Worm (Caenorhabditis elegans): ENCODE results near the gene nspc-1.

nspc-1 gene

ce11 chrX:8520402-8520801, 14.5 kb downstream of the nspc-1 start, which contains the start of gene H03E18.2:
Gene H03E18.2 (minus strand): TSS chrX:8520502.
- TF ChIP-seq zag-1 (tag; optimal IDR thresholded peaks at IDR 0.05) (no peak), eor-1 (tag; optimal IDR thresholded peaks at IDR 0.05) (no peak), sea-2 (GFP tag; optimal IDR thresholded peaks at IDR 0.05) (no peak), unc-39 (tag; optimal IDR thresholded peaks at IDR 0.05) (no peak), nhr-12 (tag; optimal IDR thresholded peaks at IDR 0.05) (no peak), hmg-11 (tag; optimal IDR thresholded peaks at IDR 0.05) (no peak), nhr-77 (tag; optimal IDR thresholded peaks at IDR 0.05) (no peak), pqm-1 (tag; optimal IDR thresholded peaks at IDR 0.05) (no peak), ztf-4 (tag; optimal IDR thresholded peaks at IDR 0.05) (no peak), fkh-10 (GFP tag; optimal IDR thresholded peaks at IDR 0.05) (no peak), nfya-1 (tag; optimal IDR thresholded peaks at IDR 0.05; ENCODE audit: insufficient read depth) (no peak), aly-2 (tag; optimal IDR thresholded peaks at IDR 0.05) (no peak), skn-1 (tag; optimal IDR thresholded peaks at IDR 0.05) (no peak), snpc-4 (tag; optimal IDR thresholded peaks at IDR 0.05) (no peak)

- no peak for TF ChIP-seq pha-4 (tag; optimal IDR thresholded peaks at IDR 0.05)
- TF ChIP-seq elt-2 (tag; optimal IDR thresholded peaks at IDR 0.05) = no peak
- no peak for TF ChIP-seq ceh-82 (tag; optimal IDR thresholded peaks at IDR 0.05)
- TF ChIP-seq lin-15B (tag; optimal IDR thresholded peaks at IDR 0.05) = no peak
- no peak for TF ChIP-seq fkh-2 (tag; optimal IDR thresholded peaks at IDR 0.05)
- TF ChIP-seq nhr-77 (tag; optimal IDR thresholded peaks at IDR 0.05) = no peak
- TF ChIP-seq daf-12 (tag; optimal IDR thresholded peaks at IDR 0.05) = no peak
- no peak for TF ChIP-seq ceh-28 (tag; optimal IDR thresholded peaks at IDR 0.05)
- no peak for TF ChIP-seq aly-2 (tag; optimal IDR thresholded peaks at IDR 0.05)
- no peak for TF ChIP-seq nhr-28 (tag; optimal IDR thresholded peaks at IDR 0.05)
- no peak for TF ChIP-seq nhr-11 (tag; optimal IDR thresholded peaks at IDR 0.05)
- TF ChIP-seq nfya-1 (tag; optimal IDR thresholded peaks at IDR 0.05; ENCODE audit: insufficient read depth) = no peak
- TF ChIP-seq elt-3 (tag; optimal IDR thresholded peaks at IDR 0.05) = no peak
- no peak for TF ChIP-seq nhr-237 (tag; optimal IDR thresholded peaks at IDR 0.05)
- no peak for TF ChIP-seq unc-39 (tag; optimal IDR thresholded peaks at IDR 0.05)
- TF ChIP-seq nhr-67 (tag; optimal IDR thresholded peaks at IDR 0.05) = no peak
These were observed 25.8 kb downstream of the nspc-1 start for ce11 chrX:8509088-8509487.

ce11 chrX:8507576-8507975, 27.3 kb downstream of the nspc-1 start, which contains the start of gene H03E18.1:
Gene H03E18.1 (plus strand): TSS chrX:8507876.
- TF ChIP-seq nhr-67 (tag; optimal IDR thresholded peaks at IDR 0.05) (no peak), nfya-1 (tag; optimal IDR thresholded peaks at IDR 0.05; ENCODE audit: insufficient read depth) (no peak), ZK546.5 (tag; optimal IDR thresholded peaks at IDR 0.05) (no peak), ceh-82 (tag; optimal IDR thresholded peaks at IDR 0.05) (no peak), mdl-1 (tag; optimal IDR thresholded peaks at IDR 0.05) (no peak), egl-5 (tag; optimal IDR thresholded peaks at IDR 0.05) (no peak), fos-1 (tag; optimal IDR thresholded peaks at IDR 0.05) (no peak), ztf-4 (tag; optimal IDR thresholded peaks at IDR 0.05) (no peak), tbx-2 (tag; optimal IDR thresholded peaks at IDR 0.05) (no peak), eor-1 (tag; optimal IDR thresholded peaks at IDR 0.05) (no peak), ceh-9 (tag; optimal IDR thresholded peaks at IDR 0.05) (no peak), nhr-25 (tag; optimal IDR thresholded peaks at IDR 0.05) (no peak), fkh-10 (GFP tag; optimal IDR thresholded peaks at IDR 0.05) (no peak), elt-1 (tag; optimal IDR thresholded peaks at IDR 0.05) (no peak), nhr-23 (tag; optimal IDR thresholded peaks at IDR 0.05) (no peak)

- peak; percentile 76 for TF ChIP-seq nhr-23 (tag; optimal IDR thresholded peaks at IDR 0.05)
- no peak for TF ChIP-seq lsy-12 (tag; optimal IDR thresholded peaks at IDR 0.05)
These were observed 27.9 kb downstream of the nspc-1 start for ce11 chrX:8507053-8507452.

- peak; percentile 71 for TF ChIP-seq nhr-23 (tag; optimal IDR thresholded peaks at IDR 0.05)
- TF ChIP-seq pha-4 (tag; optimal IDR thresholded peaks at IDR 0.05) = no peak
- peak; percentile 15 for TF ChIP-seq nhr-25 (tag; optimal IDR thresholded peaks at IDR 0.05)
- TF ChIP-seq nhr-43 (tag; optimal IDR thresholded peaks at IDR 0.05; ENCODE audit: poor library complexity, severe bottlenecking) = peak; percentile 60
These were observed 30.7 kb downstream of the nspc-1 start for ce11 chrX:8504207-8504606.

Data from whole organism, L3 larva.